Fruit fly (Drosophila melanogaster): ENCODE results near the gene CG5346.

- TF ChIP-seq Myc (optimal IDR thresholded peaks at IDR 0.05) (no peak), psq (optimal IDR thresholded peaks at IDR 0.05) (no peak), insv (optimal IDR thresholded peaks at IDR 0.05) (no peak), h (optimal IDR thresholded peaks at IDR 0.05) (no peak), Sin3A (optimal IDR thresholded peaks at IDR 0.05) (no peak)
Observed at dm6 chr3R:22527192-22527591, 1.3 kb downstream of the CG5346 start.
